Worm (Caenorhabditis elegans) whole organism, L4 larva: ENCODE results near the gene crn-6.
"Not testable (repeated sequence)": the region's sequence is repeated elsewhere in the genome, so short reads cannot be mapped to it uniquely, and the experiment has no call there.

Experiments
- ceh-82 ChIP-seq: sonication (generic microtip); optimal IDR thresholded peaks from 2 replicates; lab custom pipeline; 2017; ENCODE audit warnings: missing biosample characterization, missing genetic modification characterization
- daf-16 ChIP-seq, 3 experiments: sonication (generic microtip); optimal IDR thresholded peaks; 2 replicates each; lab custom pipeline; 2016 to 2017; ENCODE audit warnings: missing genetic modification characterization in 3 of 3, missing genetic modification reagents in 3 of 3, mild to moderate bottlenecking in 2 of 3, missing compliant biosample characterization in 2 of 3, missing biosample characterization in 1 of 3, moderate library complexity in 1 of 3

- not testable (repeated sequence) for TF ChIP-seq daf-16 (GFP tag; optimal IDR thresholded peaks at IDR 0.05; lab: Kevin White, UChicago); daf-16 (tag; optimal IDR thresholded peaks at IDR 0.05; lab: Kevin White, UChicago); ceh-82
These were observed 41.2 kb downstream of the crn-6 start for ce11 chrIII:9408304-9408703.
